Worm (Caenorhabditis elegans): Measurements from ENCODE around the gene C44H9.5.

The C44H9.5 gene

ce11 chrV:12818486-12818885, 31.2 kb downstream of the C44H9.5 start:
- TF ChIP-seq ZK546.5 (tag; optimal IDR thresholded peaks at IDR 0.05) (no peak), unc-62 (GFP tag; optimal IDR thresholded peaks at IDR 0.05) (no peak), nhr-23 (tag; optimal IDR thresholded peaks at IDR 0.05) (no peak), lin-11 (tag; optimal IDR thresholded peaks at IDR 0.05) (no peak), nhr-21 (tag; optimal IDR thresholded peaks at IDR 0.05) (no peak), unc-39 (tag; optimal IDR thresholded peaks at IDR 0.05) (no peak), elt-1 (tag; optimal IDR thresholded peaks at IDR 0.05) (no peak), Y55F3AM.14 (GFP tag; optimal IDR thresholded peaks at IDR 0.05) (no peak), mdl-1 (tag; optimal IDR thresholded peaks at IDR 0.05) (no peak), skn-1 (tag; optimal IDR thresholded peaks at IDR 0.05) (no peak), nhr-10 (tag; optimal IDR thresholded peaks at IDR 0.05) (no peak), blmp-1 (tag; optimal IDR thresholded peaks at IDR 0.05; ENCODE audit: insufficient read depth) (no peak), snpc-4 (tag; optimal IDR thresholded peaks at IDR 0.05) (no peak), sem-4 (tag; optimal IDR thresholded peaks at IDR 0.05) (no peak), lin-13 (GFP tag; optimal IDR thresholded peaks at IDR 0.05) (no peak), ama-1 (optimal IDR thresholded peaks at IDR 0.05) (no peak), unc-55 (GFP tag; optimal IDR thresholded peaks at IDR 0.05) (no peak), ceh-16 (tag; optimal IDR thresholded peaks at IDR 0.05) (no peak), nhr-6 (tag; optimal IDR thresholded peaks at IDR 0.05) (no peak)

ce11 chrV:12816672-12817071, 33.0 kb downstream of the C44H9.5 start:
- TF ChIP-seq ztf-4 (tag; optimal IDR thresholded peaks at IDR 0.05), result peak; percentile 10
- TF ChIP-seq sem-4 (tag; optimal IDR thresholded peaks at IDR 0.05), result peak; percentile 19
- no peak for TF ChIP-seq ZK546.5 (tag; optimal IDR thresholded peaks at IDR 0.05)

- no peak for TF ChIP-seq unc-62 (GFP tag; optimal IDR thresholded peaks at IDR 0.05)
- TF ChIP-seq lin-11 (tag; optimal IDR thresholded peaks at IDR 0.05), result no peak
- no peak for TF ChIP-seq ztf-1 (GFP tag; conservative IDR thresholded peaks at IDR 0.05)
- no peak for TF ChIP-seq sma-9 (GFP tag; optimal IDR thresholded peaks at IDR 0.05)
- TF ChIP-seq sma-9 (tag; optimal IDR thresholded peaks at IDR 0.05), result no peak
- TF ChIP-seq ztf-11 (tag; optimal IDR thresholded peaks at IDR 0.05), result no peak
- no peak for TF ChIP-seq ZK546.5 (tag; optimal IDR thresholded peaks at IDR 0.05)
- no peak for TF ChIP-seq peb-1 (tag; optimal IDR thresholded peaks at IDR 0.05)
- TF ChIP-seq ceh-16 (tag; optimal IDR thresholded peaks at IDR 0.05), result no peak
- no peak for TF ChIP-seq blmp-1 (tag; optimal IDR thresholded peaks at IDR 0.05; ENCODE audit: insufficient read depth)
- TF ChIP-seq F13H6.1 (tag; optimal IDR thresholded peaks at IDR 0.05), result no peak
- TF ChIP-seq R02D3.7 (tag; optimal IDR thresholded peaks at IDR 0.05), result no peak
- TF ChIP-seq ama-1 (optimal IDR thresholded peaks at IDR 0.05), result no peak
- TF ChIP-seq sem-4 (tag; optimal IDR thresholded peaks at IDR 0.05), result no peak
- no peak for TF ChIP-seq alr-1 (tag; optimal IDR thresholded peaks at IDR 0.05)
- TF ChIP-seq aly-2 (tag; optimal IDR thresholded peaks at IDR 0.05), result no peak
- no peak for TF ChIP-seq nhr-77 (tag; optimal IDR thresholded peaks at IDR 0.05)
- TF ChIP-seq unc-39 (tag; optimal IDR thresholded peaks at IDR 0.05), result no peak
- no peak for TF ChIP-seq lsy-2 (tag; optimal IDR thresholded peaks at IDR 0.05)
- TF ChIP-seq skn-1 (tag; optimal IDR thresholded peaks at IDR 0.05), result no peak
- TF ChIP-seq fos-1 (tag; optimal IDR thresholded peaks at IDR 0.05), result no peak
These were observed 34.3 kb downstream of the C44H9.5 start for ce11 chrV:12815386-12815785.

ce11 chrV:12814481-12814882, 35.2 kb downstream of the C44H9.5 start:
- no peak for TF ChIP-seq ztf-11 (tag; optimal IDR thresholded peaks at IDR 0.05)
- TF ChIP-seq fos-1 (tag; optimal IDR thresholded peaks at IDR 0.05), result no peak
- TF ChIP-seq nhr-12 (tag; optimal IDR thresholded peaks at IDR 0.05), result no peak
- TF ChIP-seq sma-9 (GFP tag; optimal IDR thresholded peaks at IDR 0.05), result peak; percentile 87
- TF ChIP-seq sma-9 (tag; optimal IDR thresholded peaks at IDR 0.05), result no peak
- TF ChIP-seq R02D3.7 (tag; optimal IDR thresholded peaks at IDR 0.05), result no peak
- TF ChIP-seq F13H6.1 (tag; optimal IDR thresholded peaks at IDR 0.05), result peak; percentile 91
- TF ChIP-seq crh-2 (tag; optimal IDR thresholded peaks at IDR 0.05), result peak; percentile 7
- TF ChIP-seq lin-39 (tag; optimal IDR thresholded peaks at IDR 0.05), result peak; percentile 32
- TF ChIP-seq unc-62 (GFP tag; optimal IDR thresholded peaks at IDR 0.05), result no peak
- TF ChIP-seq ceh-16 (tag; optimal IDR thresholded peaks at IDR 0.05), result no peak
- TF ChIP-seq gmeb-1 (tag; optimal IDR thresholded peaks at IDR 0.05), result peak; percentile 12
- peak; percentile 69 for TF ChIP-seq Y55F3AM.14 (GFP tag; optimal IDR thresholded peaks at IDR 0.05)
- peak; percentile 60 for TF ChIP-seq sem-4 (tag; optimal IDR thresholded peaks at IDR 0.05)
- TF ChIP-seq ama-1 (optimal IDR thresholded peaks at IDR 0.05), result no peak
- TF ChIP-seq nhr-21 (tag; optimal IDR thresholded peaks at IDR 0.05), result no peak
- no peak for TF ChIP-seq ceh-82 (tag; optimal IDR thresholded peaks at IDR 0.05)
- no peak for TF ChIP-seq nhr-77 (tag; optimal IDR thresholded peaks at IDR 0.05)
- TF ChIP-seq ztf-4 (tag; optimal IDR thresholded peaks at IDR 0.05), result peak; percentile 63
- TF ChIP-seq nhr-237 (tag; optimal IDR thresholded peaks at IDR 0.05), result no peak
- peak; percentile 84 for TF ChIP-seq nhr-129 (tag; optimal IDR thresholded peaks at IDR 0.05)
- peak; percentile 14 to 65 for TF ChIP-seq mdl-1 (tag; optimal IDR thresholded peaks at IDR 0.05)
- no peak for TF ChIP-seq ztf-1 (GFP tag; conservative IDR thresholded peaks at IDR 0.05)
- TF ChIP-seq nhr-23 (tag; optimal IDR thresholded peaks at IDR 0.05), result no peak
- peak; percentile 77 for TF ChIP-seq lin-11 (tag; optimal IDR thresholded peaks at IDR 0.05)
- no peak for TF ChIP-seq blmp-1 (tag; optimal IDR thresholded peaks at IDR 0.05; ENCODE audit: insufficient read depth)
- TF ChIP-seq C34F6.9 (tag; optimal IDR thresholded peaks at IDR 0.05), result peak; percentile 88
- TF ChIP-seq skn-1 (tag; optimal IDR thresholded peaks at IDR 0.05), result no peak
- no peak for TF ChIP-seq mbf-1 (tag; optimal IDR thresholded peaks at IDR 0.05)
- TF ChIP-seq peb-1 (tag; optimal IDR thresholded peaks at IDR 0.05), result no peak
- TF ChIP-seq lsy-2 (tag; optimal IDR thresholded peaks at IDR 0.05), result peak in 1 of 2 experiments; percentile 79
- no peak for TF ChIP-seq ZK546.5 (tag; optimal IDR thresholded peaks at IDR 0.05)
- peak; percentile 86 for TF ChIP-seq mab-5 (tag; optimal IDR thresholded peaks at IDR 0.05)
- no peak for TF ChIP-seq dmd-4 (tag; optimal IDR thresholded peaks at IDR 0.05)
- TF ChIP-seq aly-2 (tag; optimal IDR thresholded peaks at IDR 0.05), result no peak
- no peak for TF ChIP-seq nhr-25 (tag; optimal IDR thresholded peaks at IDR 0.05)
- peak; percentile 42 for TF ChIP-seq unc-55 (GFP tag; optimal IDR thresholded peaks at IDR 0.05)
